Worm (Caenorhabditis elegans): ENCODE measurements around the gene ZK792.5.

DNA sequence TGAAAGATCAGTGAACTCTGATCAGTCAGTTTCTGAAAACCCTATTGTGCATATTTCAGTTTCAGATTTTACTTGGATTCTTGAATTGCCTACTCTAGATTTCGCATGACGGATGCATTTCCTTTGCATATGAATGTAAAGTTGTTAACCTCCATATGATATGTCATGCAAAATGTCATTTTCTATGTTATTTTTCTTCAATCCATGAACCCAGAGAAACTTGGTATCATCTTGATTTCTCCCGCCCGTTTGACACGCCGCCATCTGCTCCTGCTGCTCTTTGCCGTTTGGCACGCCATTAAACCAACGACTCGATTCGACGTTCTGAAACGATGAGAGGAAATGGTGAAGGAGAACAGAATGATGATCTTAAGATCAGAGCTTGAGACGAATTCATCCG lies 37.6 kb downstream of the ZK792.5 start:
- no peak for TF ChIP-seq tbx-2 (tag; optimal IDR thresholded peaks at IDR 0.05)
- TF ChIP-seq ztf-11 (tag; optimal IDR thresholded peaks at IDR 0.05): no peak
- no peak for TF ChIP-seq mdl-1 (tag; optimal IDR thresholded peaks at IDR 0.05)
- no peak for TF ChIP-seq sea-2 (GFP tag; optimal IDR thresholded peaks at IDR 0.05)
